Worm (Caenorhabditis elegans) whole organism, L1 larva: ENCODE results near the gene T04F3.5.
A peak's percentile ranks its signal among the peaks of the same experiment; 100 is the strongest.

Source experiments
- aha-1 ChIP-seq: fragments of 150-350 bp; optimal IDR thresholded peaks from 2 replicates; lab custom pipeline; 2014; ENCODE audit warnings: missing biosample characterization, missing genetic modification characterization
- aly-2 ChIP-seq: fragments of 150-350 bp; optimal IDR thresholded peaks from 2 replicates; lab custom pipeline; 2014; ENCODE audit warnings: missing biosample characterization, missing genetic modification characterization
- dpl-1 ChIP-seq, 3 experiments: fragments of 150-350 bp in 2 of 3; sonication (generic microtip) in 1 of 3; optimal IDR thresholded peaks; 2 replicates each; lab custom pipeline; 2014 to 2017; ENCODE audit warnings: missing biosample characterization in 3 of 3, missing genetic modification characterization in 3 of 3, missing genetic modification reagents in 3 of 3
- fos-1 ChIP-seq: fragments of 150-350 bp; optimal IDR thresholded peaks from 2 replicates; lab custom pipeline; 2014; ENCODE audit warnings: missing biosample characterization, missing genetic modification characterization
- nhr-77 ChIP-seq: fragments of 150-350 bp; optimal IDR thresholded peaks from 2 replicates; lab custom pipeline; 2014; ENCODE audit warnings: missing biosample characterization, missing genetic modification characterization
- nhr-90 ChIP-seq: sonication (generic microtip); optimal IDR thresholded peaks from 2 replicates; lab custom pipeline; 2016; ENCODE audit warnings: mild to moderate bottlenecking, missing genetic modification characterization, missing compliant biosample characterization; ENCODE audit not compliant: poor library complexity
- unc-62 ChIP-seq: fragments of 150-350 bp; optimal IDR thresholded peaks from 2 replicates; lab custom pipeline; 2014; ENCODE audit warnings: missing biosample characterization, missing genetic modification reagents, missing genetic modification characterization
- zip-4 ChIP-seq: fragments of 200-800 bp; sonication (Bioruptor generic); optimal IDR thresholded peaks from 2 replicates; lab custom pipeline; 2018; ENCODE audit warnings: mild to moderate bottlenecking, missing genetic modification characterization, moderate library complexity, missing compliant biosample characterization
- ztf-11 ChIP-seq, 2 experiments: sonication (generic microtip); optimal IDR thresholded peaks; 2 replicates each; lab custom pipeline; 2016 to 2017; ENCODE audit warnings: missing genetic modification characterization in 2 of 2, missing biosample characterization in 1 of 2, missing compliant biosample characterization in 1 of 2

DNA sequence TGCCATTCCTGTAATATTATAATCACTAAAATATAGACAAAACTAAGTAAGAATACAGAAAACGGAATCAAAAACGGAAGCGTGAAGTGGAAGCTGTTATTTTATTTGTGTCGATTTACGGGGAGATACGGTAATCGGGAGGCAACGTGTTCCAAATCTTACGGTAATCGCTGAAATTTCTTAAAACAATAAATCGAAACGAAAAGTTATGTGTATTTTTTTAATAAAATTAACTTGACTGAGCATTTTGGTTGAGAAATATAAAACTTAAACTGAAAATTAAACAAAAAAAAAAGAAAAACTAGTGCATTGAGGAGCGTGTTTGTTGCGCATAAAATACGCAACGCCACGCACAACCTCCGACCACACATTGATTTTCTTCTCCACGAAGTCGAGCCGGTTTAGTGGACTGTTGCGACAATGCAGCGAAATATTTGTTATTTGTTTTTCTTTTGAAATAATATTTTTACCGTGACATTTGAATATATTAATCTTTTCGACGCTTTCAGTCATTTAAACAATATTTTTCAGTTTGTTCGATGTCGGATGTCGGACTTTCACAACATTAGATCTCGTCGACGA, 4.0 kb downstream of the T04F3.5 start, which contains the start of the genes F55A11.1 and syx-5:
- TF ChIP-seq aha-1 (no peak), nhr-77 (tag; lab: Kevin White, UChicago) (peak; percentile 74), unc-62 (GFP tag; lab: Kevin White, UChicago) (no peak), aly-2 (peak; percentile 86), fos-1 (peak; percentile 68), zip-4 (peak; percentile 92), ztf-11 (tag; optimal IDR thresholded peaks at IDR 0.05; lab: Kevin White, UChicago) (peak; percentile 15 to 83), nhr-90 (peak; percentile 96), dpl-1 (GFP tag; optimal IDR thresholded peaks at IDR 0.05; lab: Kevin White, UChicago) (peak; percentile 70 to 80 (median 78))
